Fruit fly (Drosophila melanogaster) whole organism, larva: ENCODE measurements around the gene Naxd.

ENCODE experiments used
- noc ChIP-seq: fragments of 200-800 bp; sonication (Bioruptor generic); optimal IDR thresholded peaks from 3 replicates; lab custom pipeline; 2019; ENCODE audit warnings: missing biosample characterization, mild to moderate bottlenecking, missing genetic modification characterization, moderate library complexity

Naxd gene

DNA sequence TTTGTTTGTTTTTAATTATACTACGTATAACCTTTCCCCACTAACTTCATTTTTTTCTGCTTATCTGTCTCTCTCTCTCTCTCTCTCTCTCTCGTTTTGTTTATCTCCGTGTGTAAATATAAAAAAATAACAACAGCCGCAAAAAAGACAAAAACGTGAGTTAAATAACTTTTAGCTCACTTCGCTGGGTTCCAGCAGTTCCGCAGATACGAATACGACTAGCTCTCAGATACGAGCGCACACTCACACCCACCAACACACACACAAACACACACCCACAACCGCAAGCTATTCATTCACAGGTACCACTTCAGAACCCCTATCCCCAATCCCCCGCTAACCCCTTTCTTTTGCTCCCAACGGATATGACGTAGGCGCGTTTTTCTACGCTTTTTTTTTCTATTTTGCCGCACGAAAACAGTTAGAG lies 25.3 kb downstream of the Naxd start:
- peak; percentile 48 for TF ChIP-seq noc (tag; lab: Kevin White, UChicago)

DNA sequence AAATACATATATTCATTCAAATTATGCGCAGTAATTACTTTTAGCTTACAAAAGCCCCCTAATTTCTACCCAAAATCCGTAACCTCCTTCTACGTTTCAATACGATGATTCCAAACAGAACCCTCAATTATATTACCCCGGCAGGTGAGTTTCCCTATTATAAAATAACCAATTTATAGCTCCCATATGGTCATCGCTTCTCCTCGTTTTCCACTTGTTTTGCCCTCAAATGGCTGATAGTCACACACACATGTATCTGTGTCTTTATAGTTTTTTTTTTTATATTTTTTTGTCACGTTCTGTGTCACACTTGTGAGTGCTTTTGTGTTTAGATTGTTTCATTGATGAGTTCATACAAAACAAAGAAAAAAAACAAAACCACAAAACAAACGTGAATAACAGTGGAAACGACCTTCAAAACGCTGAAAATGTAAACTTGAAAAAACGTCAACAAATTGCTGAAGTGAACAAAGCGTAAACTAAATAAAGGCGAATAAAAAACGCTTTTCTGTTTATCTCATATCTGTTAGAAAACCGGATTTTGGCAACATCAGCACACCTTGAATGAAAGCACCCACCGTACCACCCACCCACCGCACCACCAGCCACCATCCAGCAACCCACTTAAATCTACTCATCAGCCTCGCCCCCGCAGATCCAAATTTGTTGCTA lies 26.2 kb downstream of the Naxd start:
- no peak for TF ChIP-seq noc (tag; lab: Kevin White, UChicago)

DNA sequence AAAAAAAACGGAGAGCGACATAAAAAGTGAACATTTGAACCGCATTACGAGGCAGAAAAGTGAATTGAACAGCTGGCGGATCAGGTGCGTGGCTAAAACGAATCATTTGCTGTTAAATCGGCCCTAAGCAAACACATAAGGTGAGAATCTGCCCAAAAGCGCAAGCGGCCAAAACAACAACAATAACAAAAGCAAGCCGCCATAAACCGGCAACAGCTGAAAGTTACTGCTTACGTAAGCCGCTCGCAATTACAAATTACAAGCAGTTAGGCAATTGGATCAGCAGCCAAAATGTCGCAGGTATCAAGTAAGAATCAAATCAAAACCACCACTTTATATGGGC lies 34.1 kb downstream of the Naxd start:
- TF ChIP-seq noc (tag; lab: Kevin White, UChicago) = no peak

DNA sequence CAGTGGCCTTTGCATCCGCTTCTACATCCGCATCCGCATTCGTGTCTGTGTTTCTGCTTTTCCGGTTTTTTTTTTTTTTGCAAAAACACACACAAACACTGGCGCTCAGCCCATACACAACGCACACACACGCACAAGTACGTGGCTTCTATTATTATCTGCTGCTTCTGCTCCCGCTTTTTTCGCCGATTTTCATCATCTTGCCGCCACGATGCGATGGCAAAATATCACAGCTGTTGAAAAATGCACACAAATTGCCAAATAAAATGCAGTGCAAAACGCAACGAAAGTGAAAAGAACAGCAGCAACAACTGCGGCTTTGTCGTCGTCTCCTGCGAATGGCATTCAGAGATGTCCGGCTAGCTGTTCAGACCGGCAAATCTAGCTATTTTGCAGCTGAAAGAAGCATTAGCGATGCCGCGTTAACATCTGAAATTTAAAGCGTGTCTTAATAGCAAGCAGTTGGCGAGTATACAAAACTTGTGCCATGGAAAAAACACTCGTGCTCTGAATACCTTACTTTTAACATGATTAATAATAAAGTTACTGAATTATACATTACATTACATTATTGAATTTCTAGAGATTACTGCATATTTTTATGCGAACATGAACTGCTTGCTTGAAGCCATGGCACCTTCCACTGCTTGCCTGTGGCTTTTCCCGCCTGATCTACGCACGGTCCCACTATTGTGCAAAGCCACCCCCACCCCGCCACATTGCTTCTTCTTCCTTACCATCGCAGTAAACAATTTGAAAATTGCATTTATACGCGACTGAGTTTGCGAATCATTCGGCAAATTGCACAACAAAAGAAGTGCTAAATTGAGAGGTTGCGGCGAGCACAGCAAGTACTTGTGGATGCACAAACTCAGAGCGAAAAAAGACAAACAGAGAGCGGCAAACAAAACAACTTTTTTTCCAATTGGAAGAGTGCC lies 34.8 kb downstream of the Naxd start, which contains the start of the genes Ugt316A1 and Sfxn2:
TSS of gene Ugt316A1 (minus strand) at position 345 of the 938 bp plus-strand sequence.
TSS of gene Sfxn2 (plus strand) at position 694 of the 938 bp plus-strand sequence.
- TF ChIP-seq noc (tag; lab: Kevin White, UChicago) = no peak

DNA sequence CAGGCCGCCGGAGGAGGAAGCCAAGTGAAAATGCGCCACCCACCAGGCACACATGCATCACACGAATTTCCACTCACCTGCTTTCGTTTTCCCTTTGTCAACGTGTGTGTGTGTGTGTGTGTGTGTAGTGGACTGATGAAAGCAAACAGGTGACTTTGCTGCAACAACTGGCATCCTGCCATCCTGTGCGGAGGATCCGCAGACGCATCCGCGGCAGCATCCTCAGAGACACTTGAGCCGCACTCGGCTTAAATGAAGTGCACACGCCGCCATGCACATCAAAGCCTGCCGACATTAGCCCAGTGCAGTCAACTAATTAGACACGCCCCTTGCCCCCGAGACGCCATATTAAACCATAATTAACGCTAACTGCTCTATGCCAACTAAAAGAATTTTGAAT lies 38.7 kb downstream of the Naxd start:
- TF ChIP-seq noc (tag; lab: Kevin White, UChicago) = no peak

DNA sequence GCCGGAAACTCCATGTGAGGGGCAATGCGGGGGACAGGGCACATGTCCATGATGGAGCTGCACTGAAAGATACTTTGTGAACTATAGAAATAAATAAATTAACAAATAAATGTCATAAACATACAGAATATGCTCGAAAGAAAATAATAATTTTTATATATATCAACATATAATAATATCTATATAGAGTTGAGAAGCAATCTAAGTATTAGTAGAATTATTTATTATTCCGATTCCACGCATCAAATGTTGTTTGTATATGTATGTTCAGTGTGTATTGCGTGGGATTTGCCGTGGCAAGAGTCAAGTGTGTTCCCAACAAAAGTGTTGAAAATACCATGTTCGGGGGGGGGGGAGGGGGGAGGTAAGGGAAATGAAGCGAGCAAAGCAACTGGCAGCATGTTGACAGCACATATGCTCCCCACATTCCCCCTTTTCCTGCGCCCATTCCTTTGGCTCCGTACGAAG lies 40.6 kb downstream of the Naxd start:
- TF ChIP-seq noc (tag; lab: Kevin White, UChicago) = no peak

DNA sequence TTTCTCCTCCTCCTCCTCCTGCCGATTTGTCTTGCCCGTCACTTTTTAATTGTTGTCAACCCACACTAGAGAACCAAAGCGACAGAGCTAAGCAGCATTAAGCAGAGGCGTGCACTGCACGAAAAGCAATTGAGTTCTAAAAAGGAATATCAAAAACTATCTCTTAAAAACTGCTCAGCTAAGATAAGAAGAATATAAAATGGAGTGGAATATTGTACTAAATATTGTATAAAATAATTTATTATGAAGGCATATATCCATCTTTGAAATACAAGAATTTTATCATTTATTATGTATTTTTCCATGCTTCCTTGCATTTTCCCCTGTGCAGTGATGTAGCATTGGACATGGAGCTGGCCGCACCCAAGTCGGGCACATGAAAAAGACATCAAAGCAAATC lies 42.4 kb downstream of the Naxd start:
- no peak for TF ChIP-seq noc (tag; lab: Kevin White, UChicago)

DNA sequence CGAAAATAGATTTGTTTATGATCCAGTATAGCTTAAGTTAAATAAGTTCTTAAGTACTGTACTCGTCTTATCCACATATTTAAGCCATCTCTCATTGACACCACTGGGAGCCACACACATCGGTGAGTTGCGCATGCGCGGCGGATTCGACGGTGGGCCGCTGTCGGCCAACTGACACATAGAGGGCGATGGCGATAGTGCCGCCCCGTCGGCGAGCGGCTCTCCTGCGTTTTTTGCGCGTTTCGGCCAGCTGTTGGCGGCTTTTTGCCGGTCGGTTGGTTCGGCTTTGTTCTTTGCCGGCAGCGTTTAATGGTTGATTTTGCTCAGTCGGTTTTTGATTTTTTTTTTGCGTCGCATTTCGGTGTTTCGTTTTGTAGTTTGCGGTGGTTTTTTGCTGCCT lies 43.2 kb downstream of the Naxd start:
- no peak for TF ChIP-seq noc (tag; lab: Kevin White, UChicago)

DNA sequence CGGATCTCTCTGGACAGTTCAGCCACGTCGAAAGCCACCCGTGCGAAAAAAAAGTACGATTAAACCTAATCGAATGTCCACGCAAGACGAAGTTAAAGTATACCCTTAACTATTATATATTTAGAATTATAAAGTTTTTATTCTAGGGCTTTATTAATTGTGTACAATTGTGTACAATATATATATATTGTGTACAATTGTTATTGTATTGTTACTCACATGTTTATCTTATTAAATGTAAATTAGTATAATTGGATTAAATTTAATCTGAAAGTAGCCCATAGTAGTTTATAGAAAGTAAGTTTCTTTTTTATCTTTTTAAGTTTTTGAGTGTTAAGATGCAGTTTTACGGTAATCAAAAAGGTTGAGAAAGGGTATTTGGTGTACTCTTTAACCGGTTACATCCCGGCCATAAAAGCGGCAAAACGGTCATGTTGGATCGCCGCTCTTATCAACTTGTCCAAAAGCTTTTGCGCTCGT lies 44.1 kb downstream of the Naxd start, which contains the start of gene CG43407:
TSS of gene CG43407 (minus strand) at position 51 of the 480 bp plus-strand sequence.
- TF ChIP-seq noc (tag; lab: Kevin White, UChicago) = no peak

DNA sequence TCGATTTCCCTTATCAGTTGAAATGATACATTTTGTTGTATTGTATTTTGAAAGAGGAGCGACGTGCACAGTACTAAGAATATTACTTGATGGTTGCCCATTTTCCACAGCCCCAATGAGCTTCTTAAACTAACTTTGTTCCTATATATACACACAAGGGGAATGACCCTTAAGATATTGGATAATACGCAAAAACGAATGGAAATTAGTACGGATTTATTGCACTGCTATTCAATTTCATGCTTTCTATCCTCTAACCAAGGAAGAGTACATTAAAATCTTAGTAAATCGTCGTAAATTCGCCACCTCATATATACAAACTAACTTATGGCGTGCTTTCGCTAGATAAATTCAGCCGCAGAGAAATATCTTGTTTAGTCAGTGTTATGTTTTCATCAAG lies 45.6 kb downstream of the Naxd start, which contains the start of gene Acp76A:
TSS of gene Acp76A (minus strand) at position 101 of the 400 bp plus-strand sequence.
- TF ChIP-seq noc (tag; lab: Kevin White, UChicago) = no peak

DNA sequence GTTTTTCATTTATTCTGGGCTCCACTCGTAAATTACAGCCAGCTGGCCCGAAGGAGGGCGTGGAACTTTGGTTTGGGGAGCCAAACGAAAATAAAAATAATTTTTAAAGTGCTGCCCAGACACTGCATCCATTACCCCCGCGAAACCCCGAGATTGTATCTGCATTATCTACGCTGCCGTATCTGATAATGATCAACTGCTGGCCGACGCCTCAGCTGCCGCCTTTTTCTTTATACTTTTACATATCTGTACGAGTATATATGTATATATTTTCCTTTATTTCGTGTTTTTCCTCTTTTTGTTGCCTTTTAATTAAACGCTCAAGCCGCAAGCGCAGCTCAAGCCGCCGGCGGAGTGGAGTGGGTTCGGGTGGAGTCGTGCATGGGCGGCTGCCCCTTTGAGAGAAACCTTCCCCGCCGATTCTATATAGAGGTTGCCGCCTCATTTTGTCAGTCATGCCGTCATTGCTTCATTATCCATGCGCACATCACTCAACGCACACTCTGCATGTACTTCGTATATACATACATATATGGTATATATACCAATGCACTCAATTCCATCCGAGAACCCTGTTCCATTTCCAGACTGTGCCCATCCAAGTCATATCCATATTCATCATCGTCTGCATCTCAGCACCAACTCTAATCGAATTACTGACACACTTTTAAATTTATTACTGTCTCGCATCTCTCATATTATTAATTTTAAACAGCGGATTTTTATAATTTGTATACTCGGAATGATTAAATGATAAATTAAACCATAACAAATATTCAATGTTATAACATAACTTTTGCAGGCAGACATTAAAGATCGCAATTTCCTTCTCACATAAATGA lies 47.6 kb downstream of the Naxd start:
- no peak for TF ChIP-seq noc (tag; lab: Kevin White, UChicago)

DNA sequence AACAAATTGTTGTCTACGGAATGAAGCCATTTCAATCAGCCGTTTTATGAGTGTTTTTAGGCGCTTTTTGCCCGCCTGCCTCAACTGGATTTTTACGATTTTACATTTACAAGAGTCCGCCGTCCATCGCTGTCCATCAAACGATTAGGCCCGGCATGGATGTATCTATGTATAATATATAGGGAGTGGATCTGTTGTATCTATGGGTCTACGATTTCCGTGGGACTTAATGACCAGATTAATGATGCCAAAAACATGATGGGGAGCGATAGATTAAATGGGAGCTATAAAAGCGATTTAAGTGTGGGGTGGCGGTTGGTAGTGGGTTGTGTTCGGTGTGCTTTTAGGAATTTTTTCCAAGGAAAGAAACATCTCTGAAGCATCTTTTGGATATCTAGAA lies 48.7 kb downstream of the Naxd start:
- no peak for TF ChIP-seq noc (tag; lab: Kevin White, UChicago)

DNA sequence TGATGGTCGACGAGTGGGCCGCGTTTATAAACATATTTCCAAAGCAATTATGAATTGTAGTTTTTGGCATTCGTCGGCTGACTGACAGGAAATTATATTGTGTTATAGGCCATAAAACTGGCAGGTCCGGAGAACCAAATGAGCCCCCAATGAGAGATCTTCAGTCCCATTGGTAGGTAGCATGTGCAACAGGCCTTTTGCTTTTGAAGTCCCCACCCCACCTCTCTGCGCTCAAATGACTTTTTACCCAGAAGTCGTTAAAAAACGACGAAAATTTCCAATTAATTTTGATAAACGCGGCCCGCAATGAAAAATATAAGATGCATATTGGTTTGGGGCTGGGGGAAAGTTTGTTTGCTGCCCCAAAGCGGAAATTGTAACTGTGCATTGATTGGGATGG lies 49.3 kb downstream of the Naxd start:
- TF ChIP-seq noc (tag; lab: Kevin White, UChicago) = no peak
